Fruit fly (Drosophila melanogaster) whole organism, wandering third instar larva: ENCODE results near the gene Tektin-C.

Source experiments
- CrebA ChIP-seq: fragments of 200-800 bp; sonication (Bioruptor generic); optimal IDR thresholded peaks from 2 replicates; lab custom pipeline; 2016; ENCODE audit warnings: missing biosample characterization, mild to moderate bottlenecking, missing genetic modification characterization, borderline replicate concordance
- Hnf4 ChIP-seq: fragments of 200-800 bp; sonication (Bioruptor generic); optimal IDR thresholded peaks from 2 replicates; lab custom pipeline; 2016; ENCODE audit warnings: missing biosample characterization, mild to moderate bottlenecking, missing genetic modification characterization
- Myc ChIP-seq: fragments of >200 bp; optimal IDR thresholded peaks from 2 replicates; lab custom pipeline; 2017
- br ChIP-seq: fragments of 200-800 bp; sonication (Bioruptor generic); optimal IDR thresholded peaks from 2 replicates; lab custom pipeline; 2016; ENCODE audit warnings: missing biosample characterization, missing genetic modification characterization
- foxo ChIP-seq, 2 experiments: fragments of 200-800 bp; sonication (Bioruptor generic); optimal IDR thresholded peaks; 2 replicates in 1 of 2; 3 replicates in 1 of 2; lab custom pipeline; 2016 to 2017; ENCODE audit warnings: missing biosample characterization in 2 of 2, missing genetic modification characterization in 2 of 2
- fru ChIP-seq: fragments of 200-800 bp; sonication (Bioruptor generic); optimal IDR thresholded peaks from 3 replicates; lab custom pipeline; 2016; ENCODE audit warnings: missing biosample characterization, mild to moderate bottlenecking, missing genetic modification characterization
- jim ChIP-seq: fragments of 175-275, 200-325 bp; sonication (Bioruptor generic); optimal IDR thresholded peaks from 2 replicates; lab custom pipeline; 2016; ENCODE audit warnings: missing biosample characterization, mild to moderate bottlenecking, missing genetic modification characterization
- lola ChIP-seq: fragments of >200 bp; optimal IDR thresholded peaks from 2 replicates; lab custom pipeline; 2017; ENCODE audit warnings: missing biosample characterization, missing genetic modification characterization
- pan ChIP-seq: fragments of >200 bp; optimal IDR thresholded peaks from 2 replicates; lab custom pipeline; 2017

DNA sequence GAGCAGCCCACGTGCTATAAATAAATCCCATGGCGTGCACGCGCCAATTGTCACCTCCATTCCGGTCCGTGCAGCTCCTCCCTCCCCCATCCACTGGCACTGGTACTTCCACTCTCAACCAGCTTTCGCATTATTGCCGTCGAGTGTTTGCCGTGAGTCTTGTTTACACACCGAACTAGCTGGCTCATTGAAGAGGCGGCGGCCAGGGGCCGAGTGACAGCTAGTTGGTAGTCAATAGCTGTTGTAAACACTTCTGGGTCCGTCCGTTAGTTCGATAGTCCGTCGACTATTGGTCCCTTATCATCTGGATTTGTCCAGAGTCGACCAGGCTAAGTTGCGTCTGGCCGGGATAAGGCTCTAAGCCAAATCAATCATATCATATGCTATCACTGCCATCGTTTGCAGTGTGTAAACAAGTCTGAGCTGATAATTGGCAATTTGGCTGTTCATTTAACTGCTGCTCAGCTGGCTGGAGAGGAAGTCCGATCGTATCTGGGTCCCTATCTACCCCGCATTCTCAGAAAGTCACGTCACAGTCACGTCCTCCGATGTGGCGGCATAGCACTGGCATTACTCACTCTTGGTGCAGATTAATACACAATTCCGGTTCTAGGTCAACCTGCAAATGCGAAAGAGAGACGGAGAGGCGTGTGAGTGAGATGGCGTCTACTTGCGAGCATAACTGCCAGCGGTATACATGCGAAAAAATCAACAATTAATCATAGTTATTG, 11.2 kb upstream of the Tektin-C start:
- no peak for TF ChIP-seq pan (lab: Kevin White, UChicago)
- no peak for TF ChIP-seq fru (GFP tag; lab: Kevin White, UChicago)
- no peak for TF ChIP-seq br (GFP tag; lab: Kevin White, UChicago)
- no peak for TF ChIP-seq lola (GFP tag; lab: Kevin White, UChicago)
- TF ChIP-seq jim (GFP tag; lab: Kevin White, UChicago) = no peak
- TF ChIP-seq Myc (lab: Kevin White, UChicago) = no peak
- TF ChIP-seq Hnf4 (GFP tag; lab: Kevin White, UChicago) = no peak
- TF ChIP-seq CrebA (GFP tag; lab: Kevin White, UChicago) = no peak
- no peak for TF ChIP-seq foxo (GFP tag; optimal IDR thresholded peaks at IDR 0.05; lab: Kevin White, UChicago)
